Fruit fly (Drosophila melanogaster) whole organism, embryonic: ENCODE results near the gene Bug22.

Experiments
- CG10565 ChIP-seq: fragments of 200-800 bp; sonication (Bioruptor generic); optimal IDR thresholded peaks from 3 replicates; lab custom pipeline; 2016; ENCODE audit warnings: missing biosample characterization, mild to moderate bottlenecking, missing genetic modification characterization
- CG11504 ChIP-seq: fragments of 200-800 bp; sonication (Bioruptor generic); optimal IDR thresholded peaks from 3 replicates; lab custom pipeline; 2019; ENCODE audit warnings: missing biosample characterization, mild to moderate bottlenecking, missing genetic modification characterization, moderate library complexity
- CG12391 ChIP-seq: fragments of 200-800 bp; sonication (Bioruptor generic); optimal IDR thresholded peaks from 3 replicates; lab custom pipeline; 2018; ENCODE audit warnings: missing biosample characterization, mild to moderate bottlenecking, missing genetic modification characterization, moderate library complexity
- CG17612 ChIP-seq: fragments of 200-800 bp; sonication (Bioruptor generic); IDR thresholded peaks from 2 replicates; pipeline ENCODE4 v1.3.6; 2022; ENCODE audit warnings: missing biosample characterization, missing genetic modification characterization
- CG32772 ChIP-seq: fragments of 200-800 bp; sonication (Bioruptor generic); IDR thresholded peaks from 2 replicates; pipeline ENCODE4 v1.3.6; 2022; ENCODE audit warnings: missing biosample characterization, missing genetic modification characterization
- CG3726 ChIP-seq: fragments of 200-800 bp; sonication (Bioruptor generic); IDR thresholded peaks from 3 replicates; pipeline ENCODE4, ENCODE4 v1.3.6; 2022; ENCODE audit warnings: missing biosample characterization, missing genetic modification characterization
- CG7271 ChIP-seq: fragments of 200-800 bp; sonication (Bioruptor generic); optimal IDR thresholded peaks from 2 replicates; lab custom pipeline; 2018; ENCODE audit warnings: missing biosample characterization, mild to moderate bottlenecking, missing genetic modification characterization, moderate library complexity
- Doc2 ChIP-seq: fragments of 200-800 bp; sonication (Bioruptor generic); IDR thresholded peaks from 2 replicates; pipeline ENCODE4 v1.3.6; 2022; ENCODE audit warnings: missing biosample characterization, missing genetic modification characterization
- Fer2 ChIP-seq: fragments of 200-800 bp; sonication (Bioruptor generic); optimal IDR thresholded peaks from 2 replicates; lab custom pipeline; 2018; ENCODE audit warnings: missing biosample characterization, mild to moderate bottlenecking, missing genetic modification characterization, moderate library complexity
- nerfin-2 ChIP-seq: fragments of 200-800 bp; sonication (Bioruptor generic); IDR thresholded peaks from 2 replicates; pipeline ENCODE4 v1.3.6; 2022; ENCODE audit warnings: missing biosample characterization, missing genetic modification characterization; ENCODE audit not compliant: partially characterized antibody
- prd ChIP-seq, 3 experiments: fragments of >200 bp in 2 of 3; fragments of 200-800 bp in 1 of 3; sonication (Bioruptor generic) in 1 of 3; optimal IDR thresholded peaks in 2 of 3; IDR thresholded peaks in 1 of 3; 2 replicates in 2 of 3; 3 replicates in 1 of 3; pipeline versions ENCODE4 v1.3.6 to Lab custom; 2017 to 2022; ENCODE audit warnings: missing biosample characterization in 1 of 3, missing genetic modification characterization in 1 of 3
- psq ChIP-seq: fragments of 200-800 bp; sonication (Bioruptor generic); optimal IDR thresholded peaks from 2 replicates; lab custom pipeline; 2017; ENCODE audit warnings: missing biosample characterization, missing genetic modification characterization

dm6 chr2L:10403803-10404315, 26.9 kb downstream of the Bug22 start:
- TF ChIP-seq CG17612 (GFP tag; lab: Robert Waterston, UW) (no peak), prd (optimal IDR thresholded peaks at IDR 0.05; lab: Kevin White, UChicago) (no peak), prd (GFP tag; IDR thresholded peaks at IDR 0.05; lab: Robert Waterston, UW) (no peak), psq (no peak), CG32772 (GFP tag; lab: Robert Waterston, UW) (no peak), Fer2 (tag; lab: Kevin White, UChicago) (no peak), CG12391 (tag; lab: Kevin White, UChicago) (no peak), Doc2 (GFP tag; lab: Robert Waterston, UW) (no peak), nerfin-2 (no peak), CG10565 (GFP tag; lab: Kevin White, UChicago) (no peak), CG11504 (tag; lab: Kevin White, UChicago) (no peak), CG3726 (GFP tag; lab: Robert Waterston, UW) (no peak), CG7271 (tag; lab: Kevin White, UChicago) (no peak)
